Worm (Caenorhabditis elegans) whole organism, early embryonic: Measurements from ENCODE around the gene laf-1.
A peak's percentile ranks its signal among the peaks of the same experiment; 100 is the strongest.

Experiments
- B0310.2 ChIP-seq: sonication (generic microtip); optimal IDR thresholded peaks from 2 replicates; lab custom pipeline; 2016; ENCODE audit warnings: mild to moderate bottlenecking, missing genetic modification characterization, missing compliant biosample characterization
- F13C5.2 ChIP-seq: sonication (generic microtip); optimal IDR thresholded peaks from 2 replicates; lab custom pipeline; 2017; ENCODE audit warnings: mild to moderate bottlenecking, missing genetic modification characterization, inconsistent platforms, missing compliant biosample characterization
- aly-1 ChIP-seq: sonication (generic microtip); optimal IDR thresholded peaks from 2 replicates; lab custom pipeline; 2016; ENCODE audit warnings: missing genetic modification characterization, missing compliant biosample characterization
- ama-1 ChIP-seq: fragments of 150-350 bp; optimal IDR thresholded peaks from 2 replicates; lab custom pipeline; 2014
- ceh-13 ChIP-seq: fragments of 200-800 bp; sonication (Bioruptor generic); optimal IDR thresholded peaks from 2 replicates; lab custom pipeline; 2018; ENCODE audit warnings: mild to moderate bottlenecking, missing genetic modification characterization, missing compliant biosample characterization
- ceh-36 ChIP-seq: sonication (generic microtip); optimal IDR thresholded peaks from 2 replicates; lab custom pipeline; 2016; ENCODE audit warnings: missing genetic modification characterization, inconsistent platforms, missing compliant biosample characterization
- ets-7 ChIP-seq: sonication (generic microtip); optimal IDR thresholded peaks from 2 replicates; lab custom pipeline; 2016; ENCODE audit warnings: missing genotype, missing genetic modification characterization, missing compliant biosample characterization
- flt-1 ChIP-seq: fragments of 200-800 bp; sonication (Bioruptor generic); IDR thresholded peaks from 2 replicates; pipeline ENCODE4 v1.3.6; 2022; ENCODE audit warnings: missing genetic modification characterization, missing compliant biosample characterization
- hmbx-1 ChIP-seq: sonication (generic microtip); optimal IDR thresholded peaks from 2 replicates; lab custom pipeline; 2016; ENCODE audit warnings: mild to moderate bottlenecking, missing genetic modification characterization, missing compliant biosample characterization
- hmg-4 ChIP-seq: fragments of 200-800 bp; sonication (Bioruptor generic); optimal IDR thresholded peaks from 2 replicates; lab custom pipeline; 2018; ENCODE audit warnings: mild to moderate bottlenecking, missing genetic modification characterization, missing compliant biosample characterization
- hnd-1 ChIP-seq: sonication (generic microtip); optimal IDR thresholded peaks from 2 replicates; lab custom pipeline; 2016; ENCODE audit warnings: missing genetic modification characterization, missing compliant biosample characterization
- pes-1 ChIP-seq: fragments of 200-800 bp; sonication (Bioruptor generic); IDR thresholded peaks from 2 replicates; pipeline ENCODE4 v1.3.6; 2022; ENCODE audit warnings: missing genetic modification reagents, missing genetic modification characterization, missing compliant biosample characterization
- scrt-1 ChIP-seq: fragments of 200-800 bp; sonication (Bioruptor generic); IDR thresholded peaks from 2 replicates; pipeline ENCODE4 v1.3.6; 2022; ENCODE audit warnings: missing genetic modification characterization, missing compliant biosample characterization
- sea-1 ChIP-seq: fragments of 200-800 bp; sonication (Bioruptor generic); conservative IDR thresholded peaks from 2 replicates; pipeline ENCODE4 v1.3.6; 2022; ENCODE audit warnings: missing genetic modification characterization, missing compliant biosample characterization
- tbx-11 ChIP-seq: fragments of 200-800 bp; sonication (Bioruptor generic); IDR thresholded peaks from 2 replicates; pipeline ENCODE4 v1.3.6; 2022; ENCODE audit warnings: missing genetic modification characterization, missing compliant biosample characterization
- tbx-37 ChIP-seq: fragments of 200-800 bp; sonication (Bioruptor generic); conservative IDR thresholded peaks from 2 replicates; pipeline ENCODE4 v1.3.6; 2022; ENCODE audit warnings: missing genetic modification reagents, missing genetic modification characterization, missing compliant biosample characterization
- tra-4 ChIP-seq: sonication (generic microtip); optimal IDR thresholded peaks from 2 replicates; lab custom pipeline; 2017; ENCODE audit warnings: missing genetic modification characterization, missing compliant biosample characterization

Gene laf-1

ce11 chrIII:2760726-2761125 is 18.1 kb downstream of the laf-1 start, which contains the start of gene pho-9:
Gene pho-9, minus strand, starts transcription at chrIII:2760816.
- no peak for TF ChIP-seq hmg-4 (GFP tag; lab: Kevin White, UChicago)
- no peak for TF ChIP-seq hmbx-1
- no peak for TF ChIP-seq ceh-36 (tag; lab: Kevin White, UChicago)
- no peak for TF ChIP-seq F13C5.2 (tag; lab: Kevin White, UChicago)
- no peak for TF ChIP-seq sea-1 (GFP tag; lab: Robert Waterston, UW)
- TF ChIP-seq aly-1 (tag; lab: Kevin White, UChicago) = no peak

ce11 chrIII:2759308-2759707 is 19.5 kb downstream of the laf-1 start:
- TF ChIP-seq F13C5.2 (tag; lab: Kevin White, UChicago) = no peak
- TF ChIP-seq ceh-13 (GFP tag; lab: Kevin White, UChicago) = no peak
- TF ChIP-seq tbx-37 (GFP tag; lab: Robert Waterston, UW) = no peak
- no peak for TF ChIP-seq hnd-1 (tag; lab: Kevin White, UChicago)
- TF ChIP-seq aly-1 (tag; lab: Kevin White, UChicago) = no peak
- no peak for TF ChIP-seq B0310.2 (tag; lab: Kevin White, UChicago)
- TF ChIP-seq pes-1 = no peak

ce11 chrIII:2758092-2758491 is 20.8 kb downstream of the laf-1 start:
- no peak for TF ChIP-seq hmbx-1
- TF ChIP-seq ama-1 (lab: Kevin White, UChicago) = no peak
- no peak for TF ChIP-seq pes-1
- no peak for TF ChIP-seq hmg-4 (GFP tag; lab: Kevin White, UChicago)
- TF ChIP-seq ets-7 (tag; lab: Kevin White, UChicago) = no peak
- no peak for TF ChIP-seq hnd-1 (tag; lab: Kevin White, UChicago)
- no peak for TF ChIP-seq tbx-37 (GFP tag; lab: Robert Waterston, UW)
- no peak for TF ChIP-seq B0310.2 (tag; lab: Kevin White, UChicago)

- TF ChIP-seq ceh-36 (tag; lab: Kevin White, UChicago) (peak; percentile 91), tbx-11 (GFP tag; lab: Robert Waterston, UW) (no peak)
Measured at ce11 chrIII:2757478-2757877, 21.4 kb downstream of the laf-1 start.

- TF ChIP-seq ceh-13 (GFP tag; lab: Kevin White, UChicago) (no peak), tbx-37 (GFP tag; lab: Robert Waterston, UW) (no peak), pes-1 (no peak), sea-1 (GFP tag; lab: Robert Waterston, UW) (no peak), aly-1 (tag; lab: Kevin White, UChicago) (no peak), tbx-11 (GFP tag; lab: Robert Waterston, UW) (no peak), ama-1 (lab: Kevin White, UChicago) (no peak), ceh-36 (tag; lab: Kevin White, UChicago) (no peak), hmg-4 (GFP tag; lab: Kevin White, UChicago) (no peak)
Measured at ce11 chrIII:2756260-2756659, 22.6 kb downstream of the laf-1 start, which contains the start of gene gldi-9. Gene gldi-9, minus strand, starts transcription at chrIII:2756360.

- TF ChIP-seq sea-1 (GFP tag; lab: Robert Waterston, UW) (no peak), aly-1 (tag; lab: Kevin White, UChicago) (no peak), ama-1 (lab: Kevin White, UChicago) (no peak), hmbx-1 (no peak), hnd-1 (tag; lab: Kevin White, UChicago) (no peak), tbx-11 (GFP tag; lab: Robert Waterston, UW) (no peak), scrt-1 (GFP tag; lab: Robert Waterston, UW) (no peak), pes-1 (no peak), B0310.2 (tag; lab: Kevin White, UChicago) (no peak), ceh-36 (tag; lab: Kevin White, UChicago) (no peak), ets-7 (tag; lab: Kevin White, UChicago) (no peak), tbx-37 (GFP tag; lab: Robert Waterston, UW) (no peak), tra-4 (no peak), ceh-13 (GFP tag; lab: Kevin White, UChicago) (no peak), F13C5.2 (tag; lab: Kevin White, UChicago) (no peak), hmg-4 (GFP tag; lab: Kevin White, UChicago) (no peak), flt-1 (no peak)
Measured at ce11 chrIII:2746553-2746952, 32.3 kb downstream of the laf-1 start, which contains the start of gene Y71H2AM.14. Gene Y71H2AM.14, minus strand, starts transcription at chrIII:2746653.

- TF ChIP-seq tbx-37 (GFP tag; lab: Robert Waterston, UW) (no peak), pes-1 (no peak), scrt-1 (GFP tag; lab: Robert Waterston, UW) (no peak), B0310.2 (tag; lab: Kevin White, UChicago) (no peak), sea-1 (GFP tag; lab: Robert Waterston, UW) (no peak), F13C5.2 (tag; lab: Kevin White, UChicago) (no peak), ceh-36 (tag; lab: Kevin White, UChicago) (no peak), aly-1 (tag; lab: Kevin White, UChicago) (no peak)
Measured at ce11 chrIII:2739469-2739868, 39.4 kb downstream of the laf-1 start, which contains the start of gene cest-25. Gene cest-25, minus strand, starts transcription at chrIII:2739531.

- TF ChIP-seq tra-4 (no peak), hnd-1 (tag; lab: Kevin White, UChicago) (no peak), sea-1 (GFP tag; lab: Robert Waterston, UW) (no peak), aly-1 (tag; lab: Kevin White, UChicago) (no peak), ceh-36 (tag; lab: Kevin White, UChicago) (no peak), ets-7 (tag; lab: Kevin White, UChicago) (no peak), hmg-4 (GFP tag; lab: Kevin White, UChicago) (no peak), tbx-37 (GFP tag; lab: Robert Waterston, UW) (no peak), hmbx-1 (no peak), flt-1 (no peak)
Measured at ce11 chrIII:2733606-2734183, 45.2 kb downstream of the laf-1 start, which contains the start of gene Y71H2AM.12. Gene Y71H2AM.12, minus strand, starts transcription at chrIII:2734091.
